Fruit fly (Drosophila melanogaster) whole organism, embryonic: ENCODE results near the gene CG42577.

Experiments
- Adf1 ChIP-seq: fragments of 200-800 bp; sonication (Bioruptor generic); IDR thresholded peaks from 2 replicates; pipeline ENCODE4 v1.3.6; 2022; ENCODE audit warnings: missing biosample characterization, missing genetic modification characterization
- BEAF-32 ChIP-seq: fragments of 200-800 bp; sonication (Bioruptor generic); optimal IDR thresholded peaks from 3 replicates; lab custom pipeline; 2017; ENCODE audit warnings: missing biosample characterization, missing genetic modification characterization, mild to moderate bottlenecking, moderate library complexity, missing genetic modification reagents
- Blimp-1 ChIP-seq: fragments of 200-800 bp; sonication (Bioruptor generic); optimal IDR thresholded peaks from 3 replicates; lab custom pipeline; 2018; ENCODE audit warnings: missing biosample characterization, missing genetic modification characterization, mild to moderate bottlenecking, moderate library complexity, missing genetic modification reagents
- CG13894 ChIP-seq: fragments of 200-800 bp; sonication (Bioruptor generic); optimal IDR thresholded peaks from 3 replicates; lab custom pipeline; 2018; ENCODE audit warnings: missing biosample characterization, mild to moderate bottlenecking, missing genetic modification characterization, moderate library complexity
- CG15073 ChIP-seq: fragments of 200-800 bp; sonication (Bioruptor generic); optimal IDR thresholded peaks from 2 replicates; lab custom pipeline; 2016; ENCODE audit warnings: missing biosample characterization, missing genetic modification characterization
- CG15696 ChIP-seq: fragments of 200-800 bp; sonication (Bioruptor generic); optimal IDR thresholded peaks from 2 replicates; lab custom pipeline; 2019; ENCODE audit warnings: missing biosample characterization, mild to moderate bottlenecking, missing genetic modification characterization, moderate library complexity
- CG1603 ChIP-seq: fragments of 200-800 bp; sonication (Bioruptor generic); optimal IDR thresholded peaks from 2 replicates; lab custom pipeline; 2019; ENCODE audit warnings: missing biosample characterization, mild to moderate bottlenecking, missing genetic modification characterization, moderate library complexity
- CG17385 ChIP-seq: fragments of 200-800 bp; sonication (Bioruptor generic); optimal IDR thresholded peaks from 3 replicates; lab custom pipeline; 2018; ENCODE audit warnings: missing biosample characterization, mild to moderate bottlenecking, missing genetic modification characterization
- CG18011 ChIP-seq: fragments of 200-800 bp; sonication (Bioruptor generic); optimal IDR thresholded peaks from 2 replicates; lab custom pipeline; 2017; ENCODE audit warnings: missing biosample characterization, missing genetic modification characterization, mild to moderate bottlenecking, moderate library complexity, missing genotype
- CG30020 ChIP-seq: fragments of 200-800 bp; optimal IDR thresholded peaks from 2 replicates; lab custom pipeline; 2019; ENCODE audit warnings: missing biosample characterization, mild to moderate bottlenecking, missing genetic modification characterization, moderate library complexity
- CG34376 ChIP-seq: fragments of 200-800 bp; sonication (Bioruptor generic); optimal IDR thresholded peaks from 2 replicates; lab custom pipeline; 2018; ENCODE audit warnings: missing biosample characterization, mild to moderate bottlenecking, missing genetic modification characterization
- CG3838 ChIP-seq: fragments of 200-800 bp; sonication (Bioruptor generic); optimal IDR thresholded peaks from 3 replicates; lab custom pipeline; 2016; ENCODE audit warnings: missing biosample characterization, missing genetic modification characterization
- CG4424 ChIP-seq: fragments of 200-800 bp; sonication (Bioruptor generic); optimal IDR thresholded peaks from 3 replicates; lab custom pipeline; 2016; ENCODE audit warnings: missing biosample characterization, missing genetic modification characterization
- CG5245 ChIP-seq: fragments of 200-800 bp; sonication (Bioruptor generic); optimal IDR thresholded peaks from 3 replicates; lab custom pipeline; 2016; ENCODE audit warnings: missing biosample characterization, missing genetic modification characterization
- CG9876 ChIP-seq: fragments of 200-800 bp; sonication (Bioruptor generic); optimal IDR thresholded peaks from 2 replicates; lab custom pipeline; 2016; ENCODE audit warnings: missing biosample characterization, missing genetic modification characterization
- CkIIα-i1 ChIP-seq: fragments of 200-800 bp; sonication (Bioruptor generic); IDR thresholded peaks from 2 replicates; pipeline ENCODE4 v1.3.6; 2022; ENCODE audit warnings: missing biosample characterization, missing genetic modification characterization
- CrebB ChIP-seq: fragments of 200-800 bp; sonication (Bioruptor generic); optimal IDR thresholded peaks from 3 replicates; lab custom pipeline; 2018; ENCODE audit warnings: missing biosample characterization, mild to moderate bottlenecking, missing genetic modification characterization
- Deaf1 ChIP-seq: fragments of 200-800 bp; optimal IDR thresholded peaks from 3 replicates; lab custom pipeline; 2019; ENCODE audit warnings: missing biosample characterization, mild to moderate bottlenecking, missing genetic modification characterization, moderate library complexity
- Doc2 ChIP-seq: fragments of 200-800 bp; sonication (Bioruptor generic); IDR thresholded peaks from 2 replicates; pipeline ENCODE4 v1.3.6; 2022; ENCODE audit warnings: missing biosample characterization, missing genetic modification characterization
- Doc3 ChIP-seq: fragments of 200-800 bp; sonication (Bioruptor generic); IDR thresholded peaks from 3 replicates; pipeline ENCODE4 v1.3.6; 2022; ENCODE audit warnings: missing biosample characterization, missing genetic modification characterization; ENCODE audit not compliant: partially characterized antibody
- Drgx ChIP-seq: fragments of 200-800 bp; sonication (Bioruptor generic); IDR thresholded peaks from 2 replicates; pipeline ENCODE4 v1.3.6; 2022; ENCODE audit warnings: missing biosample characterization, missing genetic modification characterization
- E2f1 ChIP-seq: fragments of 200-800 bp; sonication (Bioruptor generic); IDR thresholded peaks from 2 replicates; pipeline ENCODE4 v1.3.6; 2022; ENCODE audit warnings: missing biosample characterization, missing genetic modification characterization
- Ets65A ChIP-seq: fragments of 200-800 bp; sonication (Bioruptor generic); peaks from one replicate; lab custom pipeline; 2016; ENCODE audit warnings: missing biosample characterization, missing genetic modification characterization
- Lim3 ChIP-seq: fragments of 200-800 bp; sonication (Bioruptor generic); IDR thresholded peaks from 2 replicates; pipeline ENCODE4 v1.3.6; 2022; ENCODE audit warnings: missing biosample characterization, missing genetic modification characterization
- MBD-R2 ChIP-seq: fragments of 200-800 bp; sonication (Bioruptor generic); IDR thresholded peaks from 2 replicates; pipeline ENCODE4 v1.3.6; 2022; ENCODE audit warnings: missing biosample characterization, missing genetic modification characterization
- Med ChIP-seq: fragments of 200-800 bp; sonication (Bioruptor generic); peaks from one replicate; lab custom pipeline; 2016; ENCODE audit warnings: missing biosample characterization, missing genetic modification characterization, mild to moderate bottlenecking, inconsistent platforms, moderate library complexity
- Meics ChIP-seq: fragments of 200-800 bp; sonication (Bioruptor generic); optimal IDR thresholded peaks from 2 replicates; lab custom pipeline; 2017; ENCODE audit warnings: missing biosample characterization, mild to moderate bottlenecking, missing genetic modification characterization
- Mrtf ChIP-seq: fragments of 200-800 bp; sonication (Bioruptor generic); IDR thresholded peaks from 3 replicates; pipeline ENCODE4 v1.3.6; 2022; ENCODE audit warnings: missing biosample characterization, missing genetic modification characterization
- Optix ChIP-seq: fragments of 200-800 bp; sonication (Bioruptor generic); IDR thresholded peaks from 3 replicates; pipeline ENCODE4 v1.3.6; 2022; ENCODE audit warnings: missing biosample characterization, missing genetic modification characterization
- Rx ChIP-seq: fragments of 200-800 bp; sonication (Bioruptor generic); IDR thresholded peaks from 2 replicates; pipeline ENCODE4 v1.3.6; 2022; ENCODE audit warnings: missing biosample characterization, missing genetic modification characterization
- Sin3A ChIP-seq: fragments of >200 bp; optimal IDR thresholded peaks from 2 replicates; lab custom pipeline; 2018
- Sry-β ChIP-seq: fragments of 200-800 bp; sonication (Bioruptor generic); optimal IDR thresholded peaks from 2 replicates; lab custom pipeline; 2018; ENCODE audit warnings: missing biosample characterization, mild to moderate bottlenecking, missing genetic modification characterization, moderate library complexity
- Tbp ChIP-seq: fragments of >200 bp; optimal IDR thresholded peaks from 2 replicates; lab custom pipeline; 2018; ENCODE audit warnings: missing biosample characterization, missing genetic modification characterization
- Vsx1 ChIP-seq: fragments of 200-800 bp; sonication (Bioruptor generic); optimal IDR thresholded peaks from 2 replicates; lab custom pipeline; 2017; ENCODE audit warnings: missing biosample characterization, mild to moderate bottlenecking, missing genetic modification characterization, missing genetic modification reagents
- bbx ChIP-seq: fragments of 200-800 bp; sonication (Bioruptor generic); IDR thresholded peaks from 2 replicates; pipeline ENCODE4 v1.3.6; 2022; ENCODE audit warnings: missing biosample characterization, missing genetic modification characterization; ENCODE audit not compliant: partially characterized antibody
- cad ChIP-seq: fragments of >200 bp; optimal IDR thresholded peaks from 2 replicates; lab custom pipeline; 2017; ENCODE audit warnings: missing biosample characterization, missing genetic modification characterization
- chinmo ChIP-seq: fragments of 200-800 bp; sonication (Bioruptor generic); IDR thresholded peaks from 4 replicates; pipeline ENCODE4 v1.3.6; 2022; ENCODE audit warnings: missing biosample characterization, missing genetic modification characterization; ENCODE audit not compliant: partially characterized antibody
- ci ChIP-seq: fragments of 200-800 bp; sonication (Bioruptor generic); IDR thresholded peaks from 3 replicates; pipeline ENCODE4 v1.3.6; 2022; ENCODE audit warnings: missing biosample characterization, missing genetic modification characterization
- croc ChIP-seq: fragments of 200-800 bp; sonication (Bioruptor generic); conservative IDR thresholded peaks from 3 replicates; pipeline ENCODE4 v1.3.6; 2022; ENCODE audit warnings: missing biosample characterization, missing genetic modification characterization
- fu2 ChIP-seq: fragments of 200-800 bp; sonication (Bioruptor generic); optimal IDR thresholded peaks from 2 replicates; lab custom pipeline; 2016; ENCODE audit warnings: missing biosample characterization, missing genetic modification characterization
- gsb ChIP-seq: fragments of 200-800 bp; sonication (Bioruptor generic); IDR thresholded peaks from 2 replicates; pipeline ENCODE4 v1.3.6; 2022; ENCODE audit warnings: missing biosample characterization, missing genetic modification characterization
- gsb-n ChIP-seq: fragments of 200-800 bp; sonication (Bioruptor generic); optimal IDR thresholded peaks from 3 replicates; lab custom pipeline; 2018; ENCODE audit warnings: missing biosample characterization, mild to moderate bottlenecking, missing genetic modification characterization
- kni ChIP-seq: fragments of 200-800 bp; sonication (Bioruptor generic); optimal IDR thresholded peaks from 3 replicates; lab custom pipeline; 2017; ENCODE audit warnings: mild to moderate bottlenecking, missing biosample characterization, missing genetic modification reagents, missing genetic modification characterization
- maf-S ChIP-seq: fragments of 200-800 bp; sonication (Bioruptor generic); optimal IDR thresholded peaks from 2 replicates; lab custom pipeline; 2016; ENCODE audit warnings: missing biosample characterization, missing genetic modification characterization
- p53 ChIP-seq: fragments of 200-800 bp; sonication (Bioruptor generic); optimal IDR thresholded peaks from 2 replicates; lab custom pipeline; 2016; ENCODE audit warnings: missing biosample characterization, missing genetic modification characterization
- sqz ChIP-seq: fragments of 200-800 bp; sonication (Bioruptor generic); optimal IDR thresholded peaks from 3 replicates; lab custom pipeline; 2018; ENCODE audit warnings: missing biosample characterization, mild to moderate bottlenecking, missing genetic modification characterization
- ssp ChIP-seq: fragments of 200-800 bp; sonication (Bioruptor generic); IDR thresholded peaks from 2 replicates; pipeline ENCODE4 v1.3.6; 2022; ENCODE audit warnings: missing biosample characterization, missing genetic modification characterization
- stc ChIP-seq: fragments of 200-800 bp; sonication (Bioruptor generic); IDR thresholded peaks from 2 replicates; pipeline ENCODE4 v1.3.6; 2022; ENCODE audit warnings: missing biosample characterization, missing genetic modification characterization
- unc-4 ChIP-seq: fragments of 200-800 bp; sonication (Bioruptor generic); IDR thresholded peaks from 2 replicates; pipeline ENCODE4 v1.3.6; 2022; ENCODE audit warnings: missing biosample characterization, missing genetic modification characterization; ENCODE audit not compliant: partially characterized antibody

The CG42577 gene

dm6 chrX:20243274-20243839 lies 15.7 kb upstream of the CG42577 start (continued):
- peak; percentile 83 for TF ChIP-seq Sry-β (GFP tag; lab: Kevin White, UChicago)
- TF ChIP-seq Vsx1, result no peak
- peak; percentile 36 for TF ChIP-seq Med (GFP tag; lab: Kevin White, UChicago)
- no peak for TF ChIP-seq CG4424 (GFP tag; lab: Kevin White, UChicago)
- no peak for TF ChIP-seq CkIIα-i1 (GFP tag; lab: Robert Waterston, UW)
- no peak for TF ChIP-seq croc (GFP tag; lab: Robert Waterston, UW)
- no peak for TF ChIP-seq Sin3A (lab: Kevin White, UChicago)
- no peak for TF ChIP-seq Doc2 (GFP tag; lab: Robert Waterston, UW)
- TF ChIP-seq chinmo (GFP tag; lab: Robert Waterston, UW), result 0 out of 4 replicates have a peak, but pooled peaks have one; percentile 21
- no peak for TF ChIP-seq Lim3 (GFP tag; lab: Robert Waterston, UW)
- no peak for TF ChIP-seq Mrtf
- no peak for TF ChIP-seq Optix (GFP tag; lab: Robert Waterston, UW)
- TF ChIP-seq Deaf1, result no peak
- TF ChIP-seq CG18011 (GFP tag; lab: Kevin White, UChicago), result no peak
- no peak for TF ChIP-seq BEAF-32
- no peak for TF ChIP-seq CG15696 (tag; lab: Kevin White, UChicago)
- no peak for TF ChIP-seq maf-S
- TF ChIP-seq gsb (GFP tag; lab: Robert Waterston, UW), result no peak
- TF ChIP-seq CG1603, result peak; percentile 7
- no peak for TF ChIP-seq unc-4 (GFP tag; lab: Robert Waterston, UW)
- TF ChIP-seq CG3838 (GFP tag; lab: Kevin White, UChicago), result no peak
- TF ChIP-seq kni (GFP tag; lab: Kevin White, UChicago), result no peak
- 0 out of 2 replicates have a peak, but pooled peaks have one; percentile 28 for TF ChIP-seq ssp
- no peak for TF ChIP-seq Drgx
- TF ChIP-seq p53, result no peak
- TF ChIP-seq ci (GFP tag; lab: Robert Waterston, UW), result 0 out of 3 replicates have a peak, but pooled peaks have one; percentile 18
- no peak for TF ChIP-seq gsb-n (tag; lab: Kevin White, UChicago)
- TF ChIP-seq cad (GFP tag; lab: Kevin White, UChicago), result no peak
- 0 out of 2 replicates have a peak, but pooled peaks have one; percentile 26 for TF ChIP-seq MBD-R2 (GFP tag; lab: Robert Waterston, UW)
- TF ChIP-seq, all 482 proteins: peak for 15

DNA sequence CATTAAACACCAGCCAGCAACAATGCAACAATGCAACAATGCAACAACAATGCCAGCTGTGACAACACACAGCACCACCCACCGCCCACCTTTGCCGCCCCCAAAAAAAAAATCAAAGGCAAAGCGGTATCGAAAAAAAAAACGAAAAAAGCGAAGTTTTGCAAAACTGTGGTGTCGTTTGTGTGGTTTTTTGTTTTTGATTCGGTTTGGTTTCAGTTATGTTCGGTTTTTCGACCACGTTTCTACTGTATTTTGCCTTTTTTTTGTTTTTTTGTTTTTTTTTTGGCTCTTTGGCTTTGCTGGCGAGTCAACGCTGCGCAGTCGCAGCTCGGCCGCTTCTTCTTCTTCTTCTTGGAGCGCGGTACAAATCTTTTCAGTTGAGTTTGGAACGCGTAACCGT lies 14.8 kb upstream of the CG42577 start, which contains the start of gene Peritrophin-A:
Gene Peritrophin-A (plus strand): TSS at position 370 of the 400 bp plus-strand sequence.
- no peak for TF ChIP-seq MBD-R2 (GFP tag; lab: Robert Waterston, UW)
- TF ChIP-seq CG30020 (tag; lab: Kevin White, UChicago), result no peak
- peak; percentile 70 for TF ChIP-seq Drgx
- peak; percentile 66 for TF ChIP-seq CG17385
- peak; percentile 30; the same call in 1 of the 2 replicates for TF ChIP-seq Adf1 (GFP tag; lab: Robert Waterston, UW)
- TF ChIP-seq bbx, result no peak
- TF ChIP-seq sqz (GFP tag; lab: Kevin White, UChicago), result peak; percentile 67
- TF ChIP-seq E2f1, result no peak
- no peak for TF ChIP-seq fu2 (GFP tag; lab: Kevin White, UChicago)
- no peak for TF ChIP-seq Doc3 (GFP tag; lab: Robert Waterston, UW)

- TF ChIP-seq CG13894 (tag; lab: Kevin White, UChicago), result peak; percentile 99
- peak; percentile 3 for TF ChIP-seq Ets65A (GFP tag; lab: Kevin White, UChicago)
- TF ChIP-seq chinmo (GFP tag; lab: Robert Waterston, UW), result 0 out of 4 replicates have a peak, but pooled peaks have one; percentile 43
- TF ChIP-seq CG15073, result no peak
- TF ChIP-seq unc-4 (GFP tag; lab: Robert Waterston, UW), result no peak
- no peak for TF ChIP-seq Meics (GFP tag; lab: Kevin White, UChicago)
- TF ChIP-seq CG5245 (GFP tag; lab: Kevin White, UChicago), result no peak
- no peak for TF ChIP-seq stc (GFP tag; lab: Robert Waterston, UW)
- peak; percentile 50 for TF ChIP-seq Blimp-1 (GFP tag; lab: Kevin White, UChicago)
- no peak for TF ChIP-seq CrebB
- TF ChIP-seq CG34376, result no peak
- TF ChIP-seq Rx, result no peak
- TF ChIP-seq Tbp (GFP tag; lab: Kevin White, UChicago), result no peak
- no peak for TF ChIP-seq CG9876 (GFP tag; lab: Kevin White, UChicago)
Measured at dm6 chrX:20245218-20245863, 13.7 kb upstream of the CG42577 start.
